Fruit fly (Drosophila melanogaster) whole organism, embryonic: ENCODE results near the gene Arpc5.

ENCODE experiments used
- B-H1 ChIP-seq: fragments of 200-800 bp; sonication (Bioruptor generic); IDR thresholded peaks from 3 replicates; pipeline ENCODE4 v1.3.6; 2022; ENCODE audit warnings: missing biosample characterization, missing genetic modification characterization
- CG6654 ChIP-seq: fragments of 200-800 bp; sonication (Bioruptor generic); optimal IDR thresholded peaks from 2 replicates; lab custom pipeline; 2017; ENCODE audit warnings: missing biosample characterization, mild to moderate bottlenecking, missing genetic modification characterization
- lola ChIP-seq, 3 experiments: fragments of >200 bp in 2 of 3; fragments of 200-800 bp in 1 of 3; sonication (Bioruptor generic) in 1 of 3; optimal IDR thresholded peaks; 2 replicates each; lab custom pipeline; 2017 to 2019; ENCODE audit warnings: missing biosample characterization in 3 of 3, missing genetic modification characterization in 3 of 3, mild to moderate bottlenecking in 1 of 3, moderate library complexity in 1 of 3

DNA sequence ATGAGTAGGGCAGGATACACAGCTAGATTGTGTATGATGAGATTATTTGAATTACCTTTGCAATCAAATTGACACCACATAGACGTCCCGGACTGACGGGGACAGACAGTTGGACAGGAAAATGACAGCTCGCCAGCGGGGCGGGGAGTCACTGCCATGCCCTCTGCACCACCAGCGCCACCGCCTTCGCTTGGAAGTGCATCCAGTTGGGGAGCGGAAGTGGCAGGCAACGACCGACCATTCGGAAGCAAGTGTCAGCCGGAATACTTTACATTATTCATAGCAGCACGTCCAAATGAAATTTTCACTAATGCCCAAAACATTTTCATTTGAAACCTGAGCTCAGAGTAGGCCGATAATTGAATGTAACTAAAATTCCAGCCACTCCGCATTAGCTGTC is 29.6 kb downstream of the Arpc5 start, which contains the start of gene CG15395:
- no peak for TF ChIP-seq B-H1 (GFP tag; lab: Robert Waterston, UW)
- TF ChIP-seq CG6654 (GFP tag; lab: Kevin White, UChicago): no peak
- TF ChIP-seq lola (GFP tag; optimal IDR thresholded peaks at IDR 0.05; lab: Kevin White, UChicago): no peak
